Worm (Caenorhabditis elegans) whole organism, L2 larva: ENCODE measurements around the gene H10E21.1.

Experiments used
- C34F6.9 ChIP-seq: fragments of 150-350 bp; optimal IDR thresholded peaks from 2 replicates; lab custom pipeline; 2014; ENCODE audit warnings: missing biosample characterization, missing genetic modification characterization
- F13H6.1 ChIP-seq: sonication (generic microtip); optimal IDR thresholded peaks from 2 replicates; lab custom pipeline; 2016; ENCODE audit warnings: missing genetic modification characterization, missing compliant biosample characterization
- R02D3.7 ChIP-seq: fragments of 150-350 bp; optimal IDR thresholded peaks from 2 replicates; lab custom pipeline; 2014; ENCODE audit warnings: missing biosample characterization, missing genetic modification characterization
- Y55F3AM.14 ChIP-seq: fragments of 200-800 bp; sonication (Bioruptor generic); optimal IDR thresholded peaks from 2 replicates; lab custom pipeline; 2018; ENCODE audit warnings: mild to moderate bottlenecking, missing genetic modification characterization, missing compliant biosample characterization
- alr-1 ChIP-seq: fragments of 150-350 bp; optimal IDR thresholded peaks from 2 replicates; lab custom pipeline; 2014; ENCODE audit warnings: missing biosample characterization, missing genetic modification characterization
- aly-2 ChIP-seq: fragments of 150-350 bp; optimal IDR thresholded peaks from 2 replicates; lab custom pipeline; 2014; ENCODE audit warnings: missing biosample characterization, missing genetic modification characterization
- ama-1 ChIP-seq: fragments of 150-350 bp; optimal IDR thresholded peaks from 2 replicates; lab custom pipeline; 2018; ENCODE audit warnings: inconsistent platforms
- blmp-1 ChIP-seq: sonication (generic microtip); optimal IDR thresholded peaks from 2 replicates; lab custom pipeline; 2017; ENCODE audit warnings: missing genetic modification characterization, mild to moderate bottlenecking, missing compliant biosample characterization, antibody characterized with exemption, moderate library complexity; ENCODE audit not compliant: insufficient read depth
- ceh-16 ChIP-seq: fragments of 150-350 bp; optimal IDR thresholded peaks from 2 replicates; lab custom pipeline; 2014; ENCODE audit warnings: missing biosample characterization, missing genetic modification characterization
- ceh-82 ChIP-seq: fragments of 150-350 bp; optimal IDR thresholded peaks from 2 replicates; lab custom pipeline; 2014; ENCODE audit warnings: missing biosample characterization, missing genetic modification characterization
- crh-2 ChIP-seq: sonication (generic microtip); optimal IDR thresholded peaks from 2 replicates; lab custom pipeline; 2017; ENCODE audit warnings: missing biosample characterization, missing genetic modification characterization
- dmd-4 ChIP-seq: sonication (generic microtip); optimal IDR thresholded peaks from 2 replicates; lab custom pipeline; 2017; ENCODE audit warnings: missing biosample characterization, missing genetic modification characterization
- egl-27 ChIP-seq: sonication (generic microtip); optimal IDR thresholded peaks from 3 replicates; lab custom pipeline; 2017; ENCODE audit warnings: missing biosample characterization, missing genetic modification reagents, missing genetic modification characterization
- elt-1 ChIP-seq: fragments of 150-350 bp; optimal IDR thresholded peaks from 2 replicates; lab custom pipeline; 2014; ENCODE audit warnings: missing biosample characterization, missing genetic modification characterization
- elt-3 ChIP-seq: sonication (generic microtip); optimal IDR thresholded peaks from 2 replicates; lab custom pipeline; 2017; ENCODE audit warnings: missing biosample characterization, missing genetic modification characterization
- fos-1 ChIP-seq: fragments of 150-350 bp; optimal IDR thresholded peaks from 2 replicates; lab custom pipeline; 2014; ENCODE audit warnings: missing biosample characterization, missing genetic modification characterization
- gmeb-1 ChIP-seq: fragments of 150-350 bp; optimal IDR thresholded peaks from 2 replicates; lab custom pipeline; 2014; ENCODE audit warnings: missing biosample characterization, missing genetic modification characterization
- lin-11 ChIP-seq: fragments of 150-350 bp; sonication (generic microtip); optimal IDR thresholded peaks from 2 replicates; lab custom pipeline; 2014; ENCODE audit warnings: missing biosample characterization, missing genetic modification characterization, inconsistent platforms, mixed read lengths
- lin-39 ChIP-seq: fragments of 150-350 bp; optimal IDR thresholded peaks from 2 replicates; lab custom pipeline; 2014; ENCODE audit warnings: missing biosample characterization, missing genetic modification reagents, missing genetic modification characterization
- lsy-2 ChIP-seq, 2 experiments: fragments of 150-350 bp in 1 of 2; sonication (generic microtip) in 1 of 2; optimal IDR thresholded peaks; 2 replicates each; lab custom pipeline; 2014 to 2017; ENCODE audit warnings: missing biosample characterization in 2 of 2, missing genetic modification characterization in 2 of 2
- mab-5 ChIP-seq: fragments of 150-350 bp; optimal IDR thresholded peaks from 2 replicates; lab custom pipeline; 2014; ENCODE audit warnings: missing biosample characterization, missing genetic modification characterization
- mdl-1 ChIP-seq, 2 experiments: fragments of 150-350 bp in 1 of 2; sonication (generic microtip) in 1 of 2; optimal IDR thresholded peaks; 2 replicates each; lab custom pipeline; 2017; ENCODE audit warnings: missing biosample characterization in 2 of 2, missing genetic modification characterization in 2 of 2
- nhr-12 ChIP-seq: fragments of 150-350 bp; optimal IDR thresholded peaks from 2 replicates; lab custom pipeline; 2014; ENCODE audit warnings: missing biosample characterization, missing genetic modification characterization
- nhr-129 ChIP-seq: fragments of 150-350 bp; optimal IDR thresholded peaks from 2 replicates; lab custom pipeline; 2014; ENCODE audit warnings: missing biosample characterization, missing genetic modification characterization
- nhr-23 ChIP-seq: fragments of 150-350 bp; optimal IDR thresholded peaks from 2 replicates; lab custom pipeline; 2014; ENCODE audit warnings: missing biosample characterization, missing genetic modification reagents, missing genetic modification characterization
- nhr-237 ChIP-seq: fragments of 150-350 bp; optimal IDR thresholded peaks from 2 replicates; lab custom pipeline; 2014; ENCODE audit warnings: missing biosample characterization, missing genetic modification characterization
- nhr-25 ChIP-seq: fragments of 150-350 bp; sonication (generic microtip); optimal IDR thresholded peaks from 3 replicates; lab custom pipeline; 2014; ENCODE audit warnings: missing biosample characterization, missing genetic modification characterization
- peb-1 ChIP-seq: fragments of 150-350 bp; optimal IDR thresholded peaks from 2 replicates; lab custom pipeline; 2014; ENCODE audit warnings: missing biosample characterization, missing genetic modification characterization
- skn-1 ChIP-seq: sonication (generic microtip); optimal IDR thresholded peaks from 2 replicates; lab custom pipeline; 2017; ENCODE audit warnings: missing biosample characterization, missing genetic modification characterization
- sma-3 ChIP-seq: sonication (generic microtip); optimal IDR thresholded peaks from 2 replicates; lab custom pipeline; 2016; ENCODE audit warnings: missing genetic modification reagents, missing genetic modification characterization, missing compliant biosample characterization
- sma-9 ChIP-seq, 2 experiments: fragments of 150-350 bp in 1 of 2; sonication (generic microtip) in 1 of 2; optimal IDR thresholded peaks; 2 replicates each; lab custom pipeline; 2014 to 2016; ENCODE audit warnings: missing genetic modification characterization in 2 of 2, mild to moderate bottlenecking in 1 of 2, missing biosample characterization in 1 of 2, missing compliant biosample characterization in 1 of 2, missing genetic modification reagents in 1 of 2, moderate library complexity in 1 of 2
- snpc-4 ChIP-seq: fragments of 150-350 bp; optimal IDR thresholded peaks from 2 replicates; lab custom pipeline; 2014; ENCODE audit warnings: missing biosample characterization, missing genetic modification characterization
- unc-39 ChIP-seq: fragments of 150-350 bp; optimal IDR thresholded peaks from 2 replicates; lab custom pipeline; 2014; ENCODE audit warnings: missing biosample characterization, missing genetic modification characterization
- unc-55 ChIP-seq: fragments of 150-350 bp; sonication (generic microtip); optimal IDR thresholded peaks from 3 replicates; lab custom pipeline; 2014; ENCODE audit warnings: missing biosample characterization, missing genetic modification reagents, missing genetic modification characterization
- unc-62 ChIP-seq: fragments of 150-350 bp; optimal IDR thresholded peaks from 2 replicates; lab custom pipeline; 2014; ENCODE audit warnings: missing biosample characterization, missing genetic modification reagents, missing genetic modification characterization
- zag-1 ChIP-seq: fragments of 150-350 bp; optimal IDR thresholded peaks from 2 replicates; lab custom pipeline; 2014; ENCODE audit warnings: missing biosample characterization, missing genetic modification characterization
- ztf-1 ChIP-seq: fragments of 200-800 bp; sonication (Bioruptor generic); conservative IDR thresholded peaks from 2 replicates; pipeline ENCODE4 v1.3.6; 2022; ENCODE audit warnings: missing genetic modification characterization, missing compliant biosample characterization
- ztf-11 ChIP-seq: sonication (generic microtip); optimal IDR thresholded peaks from 2 replicates; lab custom pipeline; 2017; ENCODE audit warnings: missing biosample characterization, missing genetic modification characterization
- ztf-4 ChIP-seq: fragments of 150-350 bp; optimal IDR thresholded peaks from 2 replicates; lab custom pipeline; 2014; ENCODE audit warnings: missing biosample characterization, missing genetic modification characterization

The H10E21.1 gene

ce11 chrIII:15224-15822 is at the start of gene H10E21.1:
TSS of gene H10E21.1 (plus strand) at chrIII:15772.
- TF ChIP-seq lsy-2 (tag; optimal IDR thresholded peaks at IDR 0.05; lab: Kevin White, UChicago) (no peak), sma-9 (GFP tag; optimal IDR thresholded peaks at IDR 0.05; lab: Kevin White, UChicago) (peak; percentile 17), sma-9 (tag; optimal IDR thresholded peaks at IDR 0.05; lab: Kevin White, UChicago) (no peak), nhr-25 (tag; lab: Kevin White, UChicago) (peak; percentile 59), ceh-82 (tag; lab: Kevin White, UChicago) (no peak), aly-2 (tag; lab: Kevin White, UChicago) (no peak), F13H6.1 (tag; lab: Kevin White, UChicago) (no peak), nhr-129 (tag; lab: Kevin White, UChicago) (no peak), C34F6.9 (tag; lab: Kevin White, UChicago) (no peak), unc-55 (GFP tag; lab: Kevin White, UChicago) (no peak), alr-1 (no peak), nhr-23 (tag; lab: Kevin White, UChicago) (no peak), mab-5 (tag; lab: Kevin White, UChicago) (no peak), gmeb-1 (tag; lab: Kevin White, UChicago) (peak; percentile 50), Y55F3AM.14 (GFP tag; lab: Kevin White, UChicago) (no peak), ztf-1 (no peak), sma-3 (GFP tag; lab: Kevin White, UChicago) (peak; percentile 31), lin-39 (tag; lab: Kevin White, UChicago) (no peak), fos-1 (tag; lab: Kevin White, UChicago) (peak; percentile 95), ceh-16 (tag; lab: Kevin White, UChicago) (no peak), unc-39 (tag; lab: Kevin White, UChicago) (no peak), mdl-1 (tag; optimal IDR thresholded peaks at IDR 0.05; lab: Kevin White, UChicago) (no peak), skn-1 (tag; lab: Kevin White, UChicago) (no peak), peb-1 (tag; lab: Kevin White, UChicago) (no peak), zag-1 (no peak), nhr-237 (tag; lab: Kevin White, UChicago) (no peak), snpc-4 (tag; lab: Kevin White, UChicago) (no peak), crh-2 (tag; lab: Kevin White, UChicago) (peak; percentile 60), ztf-4 (tag; lab: Kevin White, UChicago) (no peak), elt-3 (tag; lab: Kevin White, UChicago) (no peak), ztf-11 (no peak), lin-11 (no peak)

- TF ChIP-seq fos-1 (tag; lab: Kevin White, UChicago) = peak; percentile 49
- TF ChIP-seq mab-5 (tag; lab: Kevin White, UChicago) = no peak
Observed at ce11 chrIII:2919-3371, 12.6 kb upstream of the H10E21.1 start, which contains the start of the genes fbxa-6, cTel54X.2 and npr-30. TSS of gene fbxa-6 (minus strand) at chrIII:3097. TSS of gene cTel54X.2 (plus strand) at chrIII:3278. TSS of gene npr-30 (plus strand) at chrIII:3321.

ce11 chrIII:14175-14574 is 1.4 kb upstream of the H10E21.1 start:
- TF ChIP-seq ama-1 (lab: Kevin White, UChicago) = no peak

- peak; percentile 78 for TF ChIP-seq fos-1 (tag; lab: Kevin White, UChicago)
- peak; percentile 67 for TF ChIP-seq crh-2 (tag; lab: Kevin White, UChicago)
- no peak for TF ChIP-seq ceh-16 (tag; lab: Kevin White, UChicago)
- peak; percentile 32 for TF ChIP-seq sma-3 (GFP tag; lab: Kevin White, UChicago)
- peak; percentile 63 for TF ChIP-seq sma-9 (GFP tag; optimal IDR thresholded peaks at IDR 0.05; lab: Kevin White, UChicago)
- no peak for TF ChIP-seq sma-9 (tag; optimal IDR thresholded peaks at IDR 0.05; lab: Kevin White, UChicago)
Observed at ce11 chrIII:14671-15070, 901 bp upstream of the H10E21.1 start, which contains the start of gene nhr-80. TSS of gene nhr-80 (minus strand) at chrIII:14869.

ce11 chrIII:16797-17196 is 1.2 kb downstream of the H10E21.1 start:
- no peak for TF ChIP-seq gmeb-1 (tag; lab: Kevin White, UChicago)
- TF ChIP-seq unc-39 (tag; lab: Kevin White, UChicago) = no peak
- no peak for TF ChIP-seq peb-1 (tag; lab: Kevin White, UChicago)
- TF ChIP-seq mdl-1 (tag; optimal IDR thresholded peaks at IDR 0.05; lab: Kevin White, UChicago) = no peak
- TF ChIP-seq elt-1 (tag; lab: Kevin White, UChicago) = no peak
- no peak for TF ChIP-seq fos-1 (tag; lab: Kevin White, UChicago)
- TF ChIP-seq egl-27 = no peak
- no peak for TF ChIP-seq dmd-4 (tag; lab: Kevin White, UChicago)
- no peak for TF ChIP-seq sma-9 (GFP tag; optimal IDR thresholded peaks at IDR 0.05; lab: Kevin White, UChicago)
- no peak for TF ChIP-seq sma-9 (tag; optimal IDR thresholded peaks at IDR 0.05; lab: Kevin White, UChicago)
- TF ChIP-seq nhr-12 (tag; lab: Kevin White, UChicago) = no peak
- no peak for TF ChIP-seq unc-62 (GFP tag; lab: Kevin White, UChicago)
- TF ChIP-seq sma-3 (GFP tag; lab: Kevin White, UChicago) = no peak
- TF ChIP-seq zag-1 = no peak
- no peak for TF ChIP-seq blmp-1 (tag; lab: Kevin White, UChicago)
- no peak for TF ChIP-seq lin-39 (tag; lab: Kevin White, UChicago)
- TF ChIP-seq R02D3.7 (tag; lab: Kevin White, UChicago) = no peak
- no peak for TF ChIP-seq nhr-129 (tag; lab: Kevin White, UChicago)
- TF ChIP-seq unc-55 (GFP tag; lab: Kevin White, UChicago) = no peak
